Worm (Caenorhabditis elegans): Measurements from ENCODE around the gene K10C8.4.

ce11 chrV:12714120-12714519 is 18.1 kb downstream of the K10C8.4 start, which contains the start of gene R11D1.4:
- TF ChIP-seq flt-1 (GFP tag; IDR thresholded peaks at IDR 0.05) = no peak
- no peak for TF ChIP-seq med-1 (GFP tag; optimal IDR thresholded peaks at IDR 0.05; ENCODE audit: insufficient read depth)
- TF ChIP-seq tab-1 (GFP tag; IDR thresholded peaks at IDR 0.05) = no peak

Measured in whole organism, midembryonic.